Worm (Caenorhabditis elegans) whole organism, young adult: ENCODE results near the gene npr-32.

Experiments
- B0035.1 ChIP-seq: sonication (generic microtip); optimal IDR thresholded peaks from 2 replicates; lab custom pipeline; 2016; ENCODE audit warnings: missing genetic modification characterization, mild to moderate bottlenecking, missing compliant biosample characterization, missing genotype, missing genetic modification reagents
- B0336.3 ChIP-seq: fragments of 200-800 bp; sonication (Bioruptor generic); IDR thresholded peaks from 2 replicates; pipeline ENCODE4 v1.3.6; 2022; ENCODE audit warnings: missing genetic modification characterization, missing compliant biosample characterization
- F33H1.4 ChIP-seq: fragments of 200-800 bp; sonication (Bioruptor generic); IDR thresholded peaks from 2 replicates; pipeline ENCODE4 v1.3.6; 2022; ENCODE audit warnings: missing genetic modification reagents, missing genetic modification characterization, missing compliant biosample characterization
- F39B2.1 ChIP-seq: fragments of 200-800 bp; sonication (Bioruptor generic); IDR thresholded peaks from 2 replicates; pipeline ENCODE4 v1.3.6; 2022; ENCODE audit warnings: missing genetic modification reagents, missing genetic modification characterization, missing compliant biosample characterization
- K11D2.4 ChIP-seq: fragments of 200-800 bp; sonication (Bioruptor generic); IDR thresholded peaks from 2 replicates; pipeline ENCODE4 v1.3.6; 2022; ENCODE audit warnings: missing genetic modification reagents, missing genetic modification characterization, missing compliant biosample characterization
- Y67H2A.10 ChIP-seq: fragments of 200-800 bp; sonication (Bioruptor generic); conservative IDR thresholded peaks from 2 replicates; pipeline ENCODE4 v1.3.6; 2022; ENCODE audit warnings: missing genetic modification reagents, missing genetic modification characterization, missing compliant biosample characterization
- ZK185.1 ChIP-seq: sonication (generic microtip); optimal IDR thresholded peaks from 2 replicates; lab custom pipeline; 2016; ENCODE audit warnings: mild to moderate bottlenecking, missing genetic modification characterization, missing compliant biosample characterization; ENCODE audit not compliant: poor library complexity, severe bottlenecking
- akir-1 ChIP-seq: fragments of 200-800 bp; sonication (Bioruptor generic); optimal IDR thresholded peaks from 2 replicates; lab custom pipeline; 2018; ENCODE audit warnings: mild to moderate bottlenecking, missing genetic modification characterization, moderate library complexity, missing compliant biosample characterization
- ama-1 ChIP-seq, 3 experiments: fragments of 150-350 bp in 1 of 3; sonication (generic microtip) in 2 of 3; optimal IDR thresholded peaks; 2 replicates each; lab custom pipeline; 2014 to 2018; ENCODE audit warnings: missing biosample characterization in 2 of 3, missing genetic modification characterization in 2 of 3, missing genetic modification reagents in 2 of 3
- athp-1 ChIP-seq: sonication (generic microtip); optimal IDR thresholded peaks from 2 replicates; lab custom pipeline; 2017; ENCODE audit warnings: mild to moderate bottlenecking, missing genetic modification characterization, missing compliant biosample characterization
- attf-5 ChIP-seq: fragments of 200-800 bp; sonication (Bioruptor generic); optimal IDR thresholded peaks from 2 replicates; lab custom pipeline; 2018; ENCODE audit warnings: mild to moderate bottlenecking, missing genetic modification characterization, missing compliant biosample characterization
- attf-6 ChIP-seq: fragments of 200-800 bp; sonication (Bioruptor generic); IDR thresholded peaks from 2 replicates; pipeline ENCODE4 v1.3.6; 2022; ENCODE audit warnings: missing genetic modification reagents, missing genetic modification characterization, missing compliant biosample characterization
- ceh-27 ChIP-seq: fragments of 200-800 bp; sonication (Bioruptor generic); optimal IDR thresholded peaks from 2 replicates; lab custom pipeline; 2018; ENCODE audit warnings: mild to moderate bottlenecking, missing genetic modification characterization, moderate library complexity, missing compliant biosample characterization
- ceh-79 ChIP-seq: sonication (generic microtip); optimal IDR thresholded peaks from 2 replicates; lab custom pipeline; 2017; ENCODE audit warnings: mild to moderate bottlenecking, missing genetic modification characterization, missing compliant biosample characterization
- chd-7 ChIP-seq: sonication (generic microtip); optimal IDR thresholded peaks from 2 replicates; lab custom pipeline; 2016; ENCODE audit warnings: mild to moderate bottlenecking, missing genetic modification characterization, moderate library complexity, missing compliant biosample characterization
- die-1 ChIP-seq: sonication (generic microtip); optimal IDR thresholded peaks from 2 replicates; lab custom pipeline; 2016; ENCODE audit warnings: missing genotype, mild to moderate bottlenecking, missing genetic modification characterization, missing compliant biosample characterization
- egl-18 ChIP-seq: fragments of 200-800 bp; sonication (Bioruptor generic); IDR thresholded peaks from 2 replicates; pipeline ENCODE4 v1.3.6; 2022; ENCODE audit warnings: missing genetic modification reagents, missing genetic modification characterization, missing compliant biosample characterization
- ets-4 ChIP-seq: fragments of 200-800 bp; sonication (Bioruptor generic); optimal IDR thresholded peaks from 2 replicates; lab custom pipeline; 2018; ENCODE audit warnings: mild to moderate bottlenecking, missing genetic modification characterization, missing compliant biosample characterization
- fkh-3 ChIP-seq: sonication (generic microtip); optimal IDR thresholded peaks from 2 replicates; lab custom pipeline; 2016; ENCODE audit warnings: mild to moderate bottlenecking, missing genetic modification characterization, missing compliant biosample characterization
- gei-17 ChIP-seq: fragments of 200-800 bp; sonication (Bioruptor generic); optimal IDR thresholded peaks from 2 replicates; lab custom pipeline; 2018; ENCODE audit warnings: mild to moderate bottlenecking, missing genetic modification characterization, missing compliant biosample characterization
- hlh-12 ChIP-seq: sonication (generic microtip); optimal IDR thresholded peaks from 2 replicates; lab custom pipeline; 2016; ENCODE audit warnings: missing genetic modification characterization, missing compliant biosample characterization
- hmg-1.2 ChIP-seq: fragments of 200-800 bp; sonication (Bioruptor generic); IDR thresholded peaks from 2 replicates; pipeline ENCODE4 v1.3.6; 2022; ENCODE audit warnings: missing genetic modification reagents, missing genetic modification characterization, missing compliant biosample characterization
- hmg-20 ChIP-seq: fragments of 200-800 bp; sonication (Bioruptor generic); IDR thresholded peaks from 2 replicates; pipeline ENCODE4 v1.3.6; 2022; ENCODE audit warnings: missing genetic modification reagents, missing genetic modification characterization, missing compliant biosample characterization
- lin-40 ChIP-seq: sonication (generic microtip); optimal IDR thresholded peaks from 2 replicates; lab custom pipeline; 2016; ENCODE audit warnings: missing genetic modification characterization, mild to moderate bottlenecking, missing compliant biosample characterization, missing genotype, missing genetic modification reagents
- lin-54 ChIP-seq: fragments of 200-800 bp; sonication (Bioruptor generic); optimal IDR thresholded peaks from 2 replicates; lab custom pipeline; 2018; ENCODE audit warnings: mild to moderate bottlenecking, missing genetic modification characterization, missing compliant biosample characterization
- lsy-27 ChIP-seq: sonication (generic microtip); optimal IDR thresholded peaks from 2 replicates; lab custom pipeline; 2017; ENCODE audit warnings: missing genetic modification characterization, mild to moderate bottlenecking, missing compliant biosample characterization, antibody characterized with exemption, missing genotype, borderline replicate concordance; ENCODE audit not compliant: insufficient read depth
- madf-10 ChIP-seq: sonication (generic microtip); optimal IDR thresholded peaks from 2 replicates; lab custom pipeline; 2016; ENCODE audit warnings: mild to moderate bottlenecking, missing genetic modification characterization, missing compliant biosample characterization
- mcd-1 ChIP-seq: fragments of 200-800 bp; sonication (Bioruptor generic); IDR thresholded peaks from 2 replicates; pipeline ENCODE4 v1.3.6; 2022; ENCODE audit warnings: missing genetic modification reagents, missing genetic modification characterization, missing compliant biosample characterization
- mes-4 ChIP-seq: sonication (generic microtip); optimal IDR thresholded peaks from 2 replicates; lab custom pipeline; 2016; ENCODE audit warnings: missing genotype, missing genetic modification characterization, missing compliant biosample characterization
- nfya-1 ChIP-seq: sonication (generic microtip); optimal IDR thresholded peaks from 2 replicates; lab custom pipeline; 2017; ENCODE audit warnings: antibody characterized with exemption, missing compliant biosample characterization, missing genetic modification characterization, borderline replicate concordance; ENCODE audit not compliant: insufficient read depth
- nfya-2 ChIP-seq: fragments of 200-800 bp; sonication (Bioruptor generic); IDR thresholded peaks from 2 replicates; pipeline ENCODE4 v1.3.6; 2022; ENCODE audit warnings: missing genetic modification reagents, missing genetic modification characterization, missing compliant biosample characterization
- nhr-80 ChIP-seq: sonication (generic microtip); optimal IDR thresholded peaks from 2 replicates; lab custom pipeline; 2016; ENCODE audit warnings: missing genetic modification characterization, missing compliant biosample characterization
- pha-4 ChIP-seq: fragments of 150-350 bp; sonication (generic microtip); optimal IDR thresholded peaks from 2 replicates; lab custom pipeline; 2014; ENCODE audit warnings: missing biosample characterization, missing genetic modification reagents, missing genetic modification characterization
- repo-1 ChIP-seq: sonication (generic microtip); optimal IDR thresholded peaks from 2 replicates; lab custom pipeline; 2017; ENCODE audit warnings: mild to moderate bottlenecking, missing genetic modification characterization, missing compliant biosample characterization
- rpc-1 ChIP-seq, 2 experiments: fragments of 150-350 bp in 1 of 2; sonication (generic microtip) in 1 of 2; optimal IDR thresholded peaks; 2 replicates each; lab custom pipeline; 2014 to 2018; ENCODE audit warnings: missing biosample characterization in 1 of 2, missing genetic modification characterization in 1 of 2, missing genetic modification reagents in 1 of 2, missing genotype in 1 of 2
- snpc-1.1 ChIP-seq: sonication (generic microtip); optimal IDR thresholded peaks from 2 replicates; lab custom pipeline; 2017; ENCODE audit warnings: missing genetic modification characterization, mild to moderate bottlenecking, missing compliant biosample characterization, antibody characterized with exemption, moderate library complexity, missing genotype, missing genetic modification reagents; ENCODE audit not compliant: insufficient read depth
- snpc-3.4 ChIP-seq: sonication (generic microtip); optimal IDR thresholded peaks from 2 replicates; lab custom pipeline; 2017; ENCODE audit warnings: missing genetic modification characterization, mild to moderate bottlenecking, missing compliant biosample characterization, antibody characterized with exemption, moderate library complexity, missing genotype, missing genetic modification reagents
- snpc-4 ChIP-seq, 5 experiments: fragments of 150-350 bp in 1 of 5; sonication (generic microtip) in 4 of 5; optimal IDR thresholded peaks; 2 replicates each; lab custom pipeline; 2014 to 2018; ENCODE audit warnings: missing genetic modification characterization in 5 of 5, missing biosample characterization in 3 of 5, antibody characterized with exemption in 2 of 5, mild to moderate bottlenecking in 2 of 5, missing compliant biosample characterization in 2 of 5, missing genotype in 2 of 5, moderate library complexity in 2 of 5, missing genetic modification reagents in 1 of 5
- somi-1 ChIP-seq: fragments of 200-800 bp; sonication (Bioruptor generic); optimal IDR thresholded peaks from 2 replicates; lab custom pipeline; 2018; ENCODE audit warnings: mild to moderate bottlenecking, missing genetic modification characterization, missing compliant biosample characterization
- sptf-2 ChIP-seq: fragments of 200-800 bp; sonication (Bioruptor generic); optimal IDR thresholded peaks from 2 replicates; lab custom pipeline; 2018; ENCODE audit warnings: mild to moderate bottlenecking, missing genetic modification characterization, missing compliant biosample characterization
- tbx-9 ChIP-seq: sonication (generic microtip); optimal IDR thresholded peaks from 2 replicates; lab custom pipeline; 2016; ENCODE audit warnings: borderline replicate concordance, missing genetic modification characterization, inconsistent platforms, missing compliant biosample characterization
- unc-62 ChIP-seq: fragments of 150-350 bp; optimal IDR thresholded peaks from 2 replicates; lab custom pipeline; 2014; ENCODE audit warnings: missing biosample characterization, missing genetic modification reagents, missing genetic modification characterization
- zfh-2 ChIP-seq: fragments of 200-800 bp; sonication (Bioruptor generic); conservative IDR thresholded peaks from 2 replicates; pipeline ENCODE4 v1.3.6; 2022; ENCODE audit warnings: missing genetic modification reagents, missing genetic modification characterization, missing compliant biosample characterization
- ztf-25 ChIP-seq: fragments of 200-800 bp; sonication (Bioruptor generic); IDR thresholded peaks from 2 replicates; pipeline ENCODE4 v1.3.6; 2022; ENCODE audit warnings: missing genetic modification reagents, missing genetic modification characterization, missing compliant biosample characterization
- ztf-26 ChIP-seq: sonication (generic microtip); optimal IDR thresholded peaks from 2 replicates; lab custom pipeline; 2017; ENCODE audit warnings: missing genetic modification characterization, missing compliant biosample characterization

The npr-32 gene

ce11 chrIV:17269702-17270101 lies 38.8 kb upstream of the npr-32 start:
- TF ChIP-seq die-1 (tag; lab: Kevin White, UChicago) (no peak), snpc-3.4 (no peak), ets-4 (no peak), F33H1.4 (GFP tag; lab: Robert Waterston, UW) (no peak), egl-18 (GFP tag; lab: Robert Waterston, UW) (no peak), unc-62 (GFP tag; lab: Kevin White, UChicago) (no peak), lsy-27 (tag; lab: Kevin White, UChicago) (no peak), ztf-25 (GFP tag; lab: Robert Waterston, UW) (no peak), B0035.1 (tag; lab: Kevin White, UChicago) (no peak), sptf-2 (GFP tag; lab: Kevin White, UChicago) (no peak), ceh-27 (GFP tag; lab: Kevin White, UChicago) (no peak), chd-7 (tag; lab: Kevin White, UChicago) (no peak), akir-1 (GFP tag; lab: Kevin White, UChicago) (no peak), hmg-1.2 (GFP tag; lab: Robert Waterston, UW) (no peak)

DNA sequence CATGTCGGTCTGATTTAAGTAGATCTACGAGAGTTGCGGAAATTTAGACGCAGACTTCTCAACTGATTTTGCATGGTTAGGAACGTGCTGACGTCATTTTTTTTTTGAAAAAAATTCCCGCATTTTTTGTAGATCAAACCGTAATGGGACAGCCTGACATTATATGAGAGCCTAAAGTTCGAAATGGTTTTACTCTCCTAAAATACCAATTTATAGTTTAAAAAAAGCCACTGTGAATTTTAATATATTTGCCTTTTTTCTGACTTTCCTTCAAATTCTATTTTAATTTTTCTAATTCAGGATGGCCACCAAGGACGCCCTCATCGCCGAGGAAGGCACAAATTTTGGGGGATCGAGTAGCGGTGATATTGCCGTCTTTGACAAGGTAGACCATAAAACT lies 38.2 kb upstream of the npr-32 start, which contains the start of gene atgp-1:
Gene atgp-1 (plus strand): TSS at position 301 of the 400 bp plus-strand sequence.
- TF ChIP-seq ztf-26 (tag; lab: Kevin White, UChicago): no peak
- no peak for TF ChIP-seq rpc-1 (optimal IDR thresholded peaks at IDR 0.05; lab: Kevin White, UChicago)
- no peak for TF ChIP-seq rpc-1 (tag; optimal IDR thresholded peaks at IDR 0.05; lab: Kevin White, UChicago)
- TF ChIP-seq attf-6: no peak
- TF ChIP-seq snpc-1.1: no peak
- TF ChIP-seq athp-1: no peak
- TF ChIP-seq nfya-2 (GFP tag; lab: Robert Waterston, UW): no peak
- TF ChIP-seq zfh-2: no peak
- TF ChIP-seq pha-4 (tag; lab: Kevin White, UChicago): no peak
- TF ChIP-seq K11D2.4: no peak
- no peak for TF ChIP-seq hlh-12 (tag; lab: Kevin White, UChicago)
- no peak for TF ChIP-seq ceh-79 (tag; lab: Kevin White, UChicago)
- TF ChIP-seq lin-54 (GFP tag; lab: Kevin White, UChicago): no peak
- TF ChIP-seq fkh-3 (tag; lab: Kevin White, UChicago): no peak
- TF ChIP-seq, all 124 proteins: peak for 0

DNA sequence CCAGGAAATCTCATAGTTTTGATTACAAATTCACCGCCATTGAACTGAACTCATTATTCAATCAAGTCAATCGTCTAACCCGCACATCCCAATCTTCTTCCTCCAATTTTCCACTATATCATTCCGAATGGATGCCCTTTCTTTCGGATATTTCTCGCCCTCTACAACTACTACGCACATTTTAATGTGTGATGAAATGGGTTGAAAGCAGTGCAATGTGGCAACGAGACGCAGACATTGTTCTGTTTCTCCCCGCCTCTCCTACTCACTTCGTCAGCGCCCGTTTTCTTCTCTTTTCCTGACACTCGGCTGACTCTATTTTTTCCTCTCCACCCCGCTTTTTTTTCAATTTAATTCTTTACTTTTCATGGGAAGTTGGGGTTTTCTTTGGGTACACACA lies 37.8 kb upstream of the npr-32 start:
- TF ChIP-seq hmg-1.2 (GFP tag; lab: Robert Waterston, UW) (peak; percentile 68; the same call in 1 of the 2 replicates), Y67H2A.10 (GFP tag; lab: Robert Waterston, UW) (no peak), hmg-20 (GFP tag; lab: Robert Waterston, UW) (no peak), B0336.3 (GFP tag; lab: Robert Waterston, UW) (no peak), ama-1 (optimal IDR thresholded peaks at IDR 0.05; lab: Kevin White, UChicago) (peak; percentile 33), ama-1 (GFP tag; optimal IDR thresholded peaks at IDR 0.05; lab: Kevin White, UChicago) (no peak), mcd-1 (GFP tag; lab: Robert Waterston, UW) (peak; percentile 33; the same call in 1 of the 2 replicates), nhr-80 (peak; percentile 30), snpc-4 (GFP tag; optimal IDR thresholded peaks at IDR 0.05; lab: Kevin White, UChicago) (no peak), snpc-4 (tag; optimal IDR thresholded peaks at IDR 0.05; lab: Kevin White, UChicago) (peak in 1 of 4 experiments; percentile 37), nfya-1 (tag; lab: Kevin White, UChicago) (no peak), madf-10 (tag; lab: Kevin White, UChicago) (no peak), attf-5 (GFP tag; lab: Kevin White, UChicago) (no peak), mes-4 (no peak), gei-17 (GFP tag; lab: Kevin White, UChicago) (no peak), snpc-1.1 (no peak), ceh-27 (GFP tag; lab: Kevin White, UChicago) (no peak), tbx-9 (tag; lab: Kevin White, UChicago) (no peak), lin-40 (tag; lab: Kevin White, UChicago) (no peak), somi-1 (GFP tag; lab: Kevin White, UChicago) (no peak), ZK185.1 (tag; lab: Kevin White, UChicago) (peak; percentile 2), F39B2.1 (no peak), repo-1 (tag; lab: Kevin White, UChicago) (no peak)
